Worm (Caenorhabditis elegans) whole organism, L1 larva: Measurements from ENCODE around the gene ilcr-2.
A peak's percentile ranks its signal among the peaks of the same experiment; 100 is the strongest.

ENCODE experiments used
- C16A3.4 ChIP-seq: fragments of 150-350 bp; optimal IDR thresholded peaks from 2 replicates; lab custom pipeline; 2014; ENCODE audit warnings: missing biosample characterization, missing genetic modification characterization
- F16B12.6 ChIP-seq: fragments of 150-350 bp; optimal IDR thresholded peaks from 2 replicates; lab custom pipeline; 2014; ENCODE audit warnings: missing biosample characterization, missing genetic modification characterization
- alr-1 ChIP-seq: fragments of 200-800 bp; sonication (Bioruptor generic); optimal IDR thresholded peaks from 2 replicates; lab custom pipeline; 2018; ENCODE audit warnings: borderline replicate concordance, mild to moderate bottlenecking, missing genetic modification characterization, missing compliant biosample characterization
- aly-2 ChIP-seq: fragments of 150-350 bp; optimal IDR thresholded peaks from 2 replicates; lab custom pipeline; 2014; ENCODE audit warnings: missing biosample characterization, missing genetic modification characterization
- blmp-1 ChIP-seq: fragments of 150-350 bp; optimal IDR thresholded peaks from 2 replicates; lab custom pipeline; 2014; ENCODE audit warnings: missing biosample characterization, missing genetic modification characterization
- ceh-88 ChIP-seq: fragments of 200-800 bp; sonication (Bioruptor generic); IDR thresholded peaks from 2 replicates; pipeline ENCODE4 v1.3.6; 2022; ENCODE audit warnings: missing genetic modification characterization, missing compliant biosample characterization
- dsc-1 ChIP-seq: sonication (generic microtip); optimal IDR thresholded peaks from 2 replicates; lab custom pipeline; 2016; ENCODE audit warnings: mild to moderate bottlenecking, missing genetic modification characterization, missing compliant biosample characterization
- efl-1 ChIP-seq, 4 experiments: fragments of 150-350 bp; optimal IDR thresholded peaks in 3 of 4; peaks in 1 of 4; 1 replicate in 1 of 4; 2 replicates in 3 of 4; lab custom pipeline; 2014; ENCODE audit warnings: missing biosample characterization in 2 of 4, missing genetic modification characterization in 2 of 4, missing genetic modification reagents in 2 of 4
- elt-3 ChIP-seq, 6 experiments: fragments of 150-350 bp in 1 of 6; sonication (generic microtip); optimal IDR thresholded peaks; 2 replicates each; lab custom pipeline; 2017 to 2018; ENCODE audit warnings: missing biosample characterization in 6 of 6, missing genetic modification characterization in 6 of 6, inconsistent platforms in 1 of 6
- fkh-8 ChIP-seq: sonication (generic microtip); optimal IDR thresholded peaks from 2 replicates; lab custom pipeline; 2016; ENCODE audit warnings: mild to moderate bottlenecking, missing genetic modification characterization, missing compliant biosample characterization
- irx-1 ChIP-seq: sonication (generic microtip); optimal IDR thresholded peaks from 2 replicates; lab custom pipeline; 2016; ENCODE audit warnings: missing genetic modification characterization, missing compliant biosample characterization
- isw-1 ChIP-seq: fragments of 200-800 bp; sonication (Bioruptor generic); IDR thresholded peaks from 2 replicates; pipeline ENCODE4 v1.3.6; 2022; ENCODE audit warnings: missing genetic modification characterization, missing compliant biosample characterization
- lin-35 ChIP-seq, 2 experiments: fragments of 150-350 bp; optimal IDR thresholded peaks; 2 replicates each; lab custom pipeline; 2014; ENCODE audit warnings: missing biosample characterization in 2 of 2, missing genetic modification characterization in 2 of 2, missing genetic modification reagents in 2 of 2
- lsy-2 ChIP-seq, 2 experiments: fragments of 150-350 bp; optimal IDR thresholded peaks; 2 replicates each; lab custom pipeline; 2014; ENCODE audit warnings: missing biosample characterization in 2 of 2, missing genetic modification characterization in 2 of 2
- mab-9 ChIP-seq: fragments of 200-800 bp; sonication (Bioruptor generic); IDR thresholded peaks from 2 replicates; pipeline ENCODE4 v1.3.6; 2022; ENCODE audit warnings: missing genetic modification reagents, missing genetic modification characterization, missing compliant biosample characterization
- nhr-11 ChIP-seq: fragments of 150-350 bp; optimal IDR thresholded peaks from 2 replicates; lab custom pipeline; 2014; ENCODE audit warnings: missing biosample characterization, missing genetic modification characterization
- nhr-12 ChIP-seq: sonication (generic microtip); optimal IDR thresholded peaks from 2 replicates; lab custom pipeline; 2017; ENCODE audit warnings: missing biosample characterization, missing genetic modification characterization
- nhr-20 ChIP-seq: sonication (generic microtip); optimal IDR thresholded peaks from 2 replicates; lab custom pipeline; 2016; ENCODE audit warnings: mild to moderate bottlenecking, missing genetic modification characterization, missing compliant biosample characterization
- nhr-237 ChIP-seq: fragments of 150-350 bp; optimal IDR thresholded peaks from 2 replicates; lab custom pipeline; 2014; ENCODE audit warnings: missing biosample characterization, missing genetic modification characterization
- nhr-28 ChIP-seq: fragments of 150-350 bp; optimal IDR thresholded peaks from 2 replicates; lab custom pipeline; 2014; ENCODE audit warnings: missing biosample characterization, missing genetic modification characterization
- nhr-85 ChIP-seq: sonication (generic microtip); peaks from one replicate; lab custom pipeline; 2016; ENCODE audit warnings: missing genetic modification characterization, inconsistent platforms, missing compliant biosample characterization
- nhr-90 ChIP-seq: sonication (generic microtip); optimal IDR thresholded peaks from 2 replicates; lab custom pipeline; 2016; ENCODE audit warnings: mild to moderate bottlenecking, missing genetic modification characterization, missing compliant biosample characterization; ENCODE audit not compliant: poor library complexity
- rnt-1 ChIP-seq: sonication (generic microtip); optimal IDR thresholded peaks from 2 replicates; lab custom pipeline; 2016; ENCODE audit warnings: mild to moderate bottlenecking, missing genetic modification characterization, moderate library complexity, missing compliant biosample characterization
- snu-23 ChIP-seq: sonication (generic microtip); optimal IDR thresholded peaks from 2 replicates; lab custom pipeline; 2016; ENCODE audit warnings: missing genetic modification characterization, missing compliant biosample characterization
- sox-4 ChIP-seq: sonication (generic microtip); optimal IDR thresholded peaks from 2 replicates; lab custom pipeline; 2016; ENCODE audit warnings: missing genetic modification characterization, missing compliant biosample characterization
- sptf-1 ChIP-seq: fragments of 150-350 bp; optimal IDR thresholded peaks from 2 replicates; lab custom pipeline; 2014; ENCODE audit warnings: missing biosample characterization, missing genetic modification characterization
- swsn-7 ChIP-seq: sonication (generic microtip); optimal IDR thresholded peaks from 2 replicates; lab custom pipeline; 2016; ENCODE audit warnings: missing genetic modification characterization, missing compliant biosample characterization
- tbx-2 ChIP-seq: sonication (generic microtip); optimal IDR thresholded peaks from 2 replicates; lab custom pipeline; 2016; ENCODE audit warnings: missing genetic modification characterization, missing compliant biosample characterization
- tlp-1 ChIP-seq: fragments of 150-350 bp; optimal IDR thresholded peaks from 2 replicates; lab custom pipeline; 2014; ENCODE audit warnings: missing biosample characterization, missing genetic modification characterization
- unc-130 ChIP-seq: fragments of 150-350 bp; optimal IDR thresholded peaks from 2 replicates; lab custom pipeline; 2017; ENCODE audit warnings: missing biosample characterization, missing genetic modification characterization, inconsistent platforms
- unc-30 ChIP-seq: sonication (generic microtip); optimal IDR thresholded peaks from 2 replicates; lab custom pipeline; 2017; ENCODE audit warnings: missing biosample characterization, missing genetic modification characterization
- vab-15 ChIP-seq: sonication (generic microtip); optimal IDR thresholded peaks from 2 replicates; lab custom pipeline; 2017; ENCODE audit warnings: missing genotype, mild to moderate bottlenecking, missing genetic modification characterization, missing compliant biosample characterization
- zip-4 ChIP-seq: fragments of 200-800 bp; sonication (Bioruptor generic); optimal IDR thresholded peaks from 2 replicates; lab custom pipeline; 2018; ENCODE audit warnings: mild to moderate bottlenecking, missing genetic modification characterization, moderate library complexity, missing compliant biosample characterization
- ztf-4 ChIP-seq: fragments of 150-350 bp; optimal IDR thresholded peaks from 2 replicates; lab custom pipeline; 2014; ENCODE audit warnings: missing biosample characterization, missing genetic modification characterization

Gene ilcr-2

ce11 chrII:5449620-5450019, 25.4 kb upstream of the ilcr-2 start:
- TF ChIP-seq elt-3 (tag; optimal IDR thresholded peaks at IDR 0.05; lab: Kevin White, UChicago), result peak in 1 of 6 experiments; percentile 12
- TF ChIP-seq nhr-85 (tag; lab: Kevin White, UChicago), result peak; percentile 67
- no peak for TF ChIP-seq snu-23 (GFP tag; lab: Kevin White, UChicago)
- TF ChIP-seq irx-1 (tag; lab: Kevin White, UChicago), result no peak
- no peak for TF ChIP-seq mab-9 (GFP tag; lab: Robert Waterston, UW)
- peak; percentile 74 for TF ChIP-seq blmp-1 (tag; lab: Kevin White, UChicago)
- TF ChIP-seq unc-30 (tag; lab: Kevin White, UChicago), result no peak
- peak; percentile 0 for TF ChIP-seq nhr-20
- TF ChIP-seq tlp-1 (tag; lab: Kevin White, UChicago), result no peak
- no peak for TF ChIP-seq alr-1 (tag; lab: Kevin White, UChicago)
- no peak for TF ChIP-seq sox-4

- no peak for TF ChIP-seq nhr-237 (tag; lab: Kevin White, UChicago)
- no peak for TF ChIP-seq nhr-90 (tag; lab: Kevin White, UChicago)
- TF ChIP-seq F16B12.6 (tag; lab: Kevin White, UChicago), result no peak
- TF ChIP-seq nhr-85 (tag; lab: Kevin White, UChicago), result peak; percentile 66
- TF ChIP-seq lin-35 (GFP tag; optimal IDR thresholded peaks at IDR 0.05; lab: Kevin White, UChicago), result no peak
Observed at ce11 chrII:5451278-5451677, 23.8 kb upstream of the ilcr-2 start.

- no peak for TF ChIP-seq efl-1 (optimal IDR thresholded peaks at IDR 0.05; lab: Kevin White, UChicago)
- no peak for TF ChIP-seq efl-1 (GFP tag; optimal IDR thresholded peaks at IDR 0.05 in 1 of 2; lab: Kevin White, UChicago)
- peak; percentile 56 for TF ChIP-seq dsc-1 (tag; lab: Kevin White, UChicago)
Observed at ce11 chrII:5453547-5453946, 21.5 kb upstream of the ilcr-2 start, which contains the start of gene dhs-5. Gene dhs-5 (plus strand): TSS chrII:5453847.

- TF ChIP-seq nhr-20 (no peak), aly-2 (tag; lab: Kevin White, UChicago) (no peak), nhr-11 (tag; lab: Kevin White, UChicago) (no peak), ceh-88 (no peak), lsy-2 (tag; optimal IDR thresholded peaks at IDR 0.05; lab: Kevin White, UChicago) (no peak), tbx-2 (tag; lab: Kevin White, UChicago) (no peak), isw-1 (GFP tag; lab: Robert Waterston, UW) (no peak), sptf-1 (tag; lab: Kevin White, UChicago) (no peak), nhr-28 (tag; lab: Kevin White, UChicago) (no peak), ztf-4 (tag; lab: Kevin White, UChicago) (no peak), rnt-1 (tag; lab: Kevin White, UChicago) (no peak), nhr-12 (tag; lab: Kevin White, UChicago) (no peak), zip-4 (GFP tag; lab: Kevin White, UChicago) (no peak), unc-130 (no peak), fkh-8 (tag; lab: Kevin White, UChicago) (no peak), C16A3.4 (tag; lab: Kevin White, UChicago) (no peak), swsn-7 (no peak), vab-15 (no peak)
Observed at ce11 chrII:5455650-5456355, 19.2 kb upstream of the ilcr-2 start, which contains the start of gene daz-1. Gene daz-1 (plus strand): TSS chrII:5456305.
